Worm (Caenorhabditis elegans): ENCODE results near the gene C04A2.15.

DNA sequence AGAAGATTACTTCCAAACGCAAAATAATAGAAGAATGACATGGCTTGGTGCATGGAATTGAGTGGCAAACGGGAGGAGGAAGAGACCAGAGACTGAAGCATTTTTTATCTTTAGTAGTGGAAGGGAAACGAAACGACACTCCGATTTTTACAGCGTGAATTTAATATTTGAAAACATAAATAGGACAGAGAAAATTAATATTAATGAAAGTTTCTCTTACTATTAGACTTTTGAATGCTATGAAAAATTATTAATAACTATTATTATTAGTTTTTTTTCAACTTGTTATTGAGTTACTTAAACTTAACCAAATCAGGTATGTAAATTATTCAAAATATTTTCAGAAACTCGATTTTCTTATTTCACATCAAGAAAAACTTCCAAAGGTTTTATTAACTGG lies 28.0 kb downstream of the C04A2.15 start, which contains the start of gene C44B7.7:
- TF ChIP-seq nhr-237 (tag; optimal IDR thresholded peaks at IDR 0.05) = no peak
- no peak for TF ChIP-seq F13H6.1 (tag; optimal IDR thresholded peaks at IDR 0.05)
- TF ChIP-seq lsy-2 (tag; optimal IDR thresholded peaks at IDR 0.05) = no peak
- no peak for TF ChIP-seq ceh-82 (tag; optimal IDR thresholded peaks at IDR 0.05)
- TF ChIP-seq unc-55 (GFP tag; optimal IDR thresholded peaks at IDR 0.05) = no peak
- TF ChIP-seq nhr-25 (tag; optimal IDR thresholded peaks at IDR 0.05) = no peak
- no peak for TF ChIP-seq lin-39 (tag; optimal IDR thresholded peaks at IDR 0.05)
- TF ChIP-seq aly-2 (tag; optimal IDR thresholded peaks at IDR 0.05) = no peak
- TF ChIP-seq ceh-16 (tag; optimal IDR thresholded peaks at IDR 0.05) = no peak
- TF ChIP-seq ama-1 (optimal IDR thresholded peaks at IDR 0.05) = no peak
- no peak for TF ChIP-seq R02D3.7 (tag; optimal IDR thresholded peaks at IDR 0.05)
